Fruit fly (Drosophila melanogaster) whole organism, embryonic: ENCODE measurements around the gene CG13113.

Source experiments
- Asciz ChIP-seq: fragments of 200-800 bp; sonication (Bioruptor generic); optimal IDR thresholded peaks from 2 replicates; lab custom pipeline; 2017; ENCODE audit warnings: missing biosample characterization, mild to moderate bottlenecking, missing genetic modification characterization, missing genetic modification reagents
- Atf-2 ChIP-seq: fragments of 200-800 bp; sonication (Bioruptor generic); optimal IDR thresholded peaks from 2 replicates; lab custom pipeline; 2016; ENCODE audit warnings: missing biosample characterization, missing genetic modification characterization
- Bdp1 ChIP-seq: fragments of 200-800 bp; sonication (Bioruptor generic); optimal IDR thresholded peaks from 3 replicates; lab custom pipeline; 2016; ENCODE audit warnings: missing biosample characterization, missing genetic modification characterization
- CG10147 ChIP-seq: fragments of 200-800 bp; sonication (Bioruptor generic); optimal IDR thresholded peaks from 2 replicates; lab custom pipeline; 2019; ENCODE audit warnings: missing biosample characterization, mild to moderate bottlenecking, missing genetic modification characterization, moderate library complexity
- CG10543 ChIP-seq: fragments of 200-800 bp; sonication (Bioruptor generic); optimal IDR thresholded peaks from 3 replicates; lab custom pipeline; 2017; ENCODE audit warnings: missing biosample characterization, mild to moderate bottlenecking, missing genetic modification characterization, moderate library complexity
- CG11696 ChIP-seq: fragments of 200-800 bp; sonication (Bioruptor generic); IDR thresholded peaks from 2 replicates; pipeline ENCODE4 v1.3.6; 2022; ENCODE audit warnings: missing biosample characterization, missing genetic modification characterization
- CG12219 ChIP-seq: fragments of 200-800 bp; sonication (Bioruptor generic); optimal IDR thresholded peaks from 3 replicates; lab custom pipeline; 2018; ENCODE audit warnings: missing biosample characterization, mild to moderate bottlenecking, missing genetic modification characterization
- CG12659 ChIP-seq: fragments of 200-800 bp; sonication (Bioruptor generic); optimal IDR thresholded peaks from 3 replicates; lab custom pipeline; 2017; ENCODE audit warnings: mild to moderate bottlenecking, missing biosample characterization, missing genetic modification reagents, missing genetic modification characterization
- CG15601 ChIP-seq: fragments of 200-800 bp; sonication (Bioruptor generic); optimal IDR thresholded peaks from 3 replicates; lab custom pipeline; 2019; ENCODE audit warnings: missing biosample characterization, mild to moderate bottlenecking, missing genetic modification characterization, moderate library complexity
- CG18011 ChIP-seq: fragments of 200-800 bp; sonication (Bioruptor generic); optimal IDR thresholded peaks from 2 replicates; lab custom pipeline; 2017; ENCODE audit warnings: missing biosample characterization, missing genetic modification characterization, mild to moderate bottlenecking, moderate library complexity, missing genotype
- CG2116 ChIP-seq: fragments of 200-800 bp; sonication (Bioruptor generic); optimal IDR thresholded peaks from 3 replicates; lab custom pipeline; 2018; ENCODE audit warnings: missing biosample characterization, mild to moderate bottlenecking, missing genetic modification characterization
- CG2678 ChIP-seq: fragments of 200-800 bp; sonication (Bioruptor generic); optimal IDR thresholded peaks from 3 replicates; lab custom pipeline; 2019; ENCODE audit warnings: missing biosample characterization, mild to moderate bottlenecking, missing genetic modification characterization, moderate library complexity
- CG2712 ChIP-seq: fragments of 200-800 bp; optimal IDR thresholded peaks from 3 replicates; lab custom pipeline; 2019; ENCODE audit warnings: missing biosample characterization, mild to moderate bottlenecking, missing genetic modification characterization, moderate library complexity
- CG3281 ChIP-seq: fragments of 200-800 bp; sonication (Bioruptor generic); optimal IDR thresholded peaks from 3 replicates; lab custom pipeline; 2017; ENCODE audit warnings: missing biosample characterization, mild to moderate bottlenecking, missing genetic modification characterization
- CG3407 ChIP-seq: fragments of 200-800 bp; sonication (Bioruptor generic); optimal IDR thresholded peaks from 2 replicates; lab custom pipeline; 2018; ENCODE audit warnings: missing biosample characterization, mild to moderate bottlenecking, missing genetic modification characterization
- CG7786 ChIP-seq: fragments of 200-800 bp; sonication (Bioruptor generic); optimal IDR thresholded peaks from 2 replicates; lab custom pipeline; 2016; ENCODE audit warnings: missing biosample characterization, missing genetic modification characterization
- Dip3 ChIP-seq: fragments of 200-800 bp; sonication (Bioruptor generic); optimal IDR thresholded peaks from 3 replicates; lab custom pipeline; 2016; ENCODE audit warnings: missing biosample characterization, missing genetic modification characterization
- Drgx ChIP-seq: fragments of 200-800 bp; sonication (Bioruptor generic); IDR thresholded peaks from 2 replicates; pipeline ENCODE4 v1.3.6; 2022; ENCODE audit warnings: missing biosample characterization, missing genetic modification characterization
- Spps ChIP-seq: fragments of 200-800 bp; sonication (Bioruptor generic); optimal IDR thresholded peaks from 2 replicates; lab custom pipeline; 2018; ENCODE audit warnings: missing biosample characterization, mild to moderate bottlenecking, missing genetic modification characterization
- Taf1 ChIP-seq: fragments of 200-800 bp; sonication (Bioruptor generic); IDR thresholded peaks from 2 replicates; pipeline ENCODE4 v1.3.6; 2022; ENCODE audit warnings: missing biosample characterization, missing genetic modification characterization
- Trl ChIP-seq, 3 experiments: fragments of >200 bp in 2 of 3; fragments of 200-800 bp in 1 of 3; sonication (Bioruptor generic) in 1 of 3; optimal IDR thresholded peaks; 2 replicates in 1 of 3; 3 replicates in 2 of 3; lab custom pipeline; 2016 to 2017; ENCODE audit warnings: missing biosample characterization in 1 of 3, missing genetic modification characterization in 1 of 3
- YL-1 ChIP-seq: fragments of 200-800 bp; sonication (Bioruptor generic); optimal IDR thresholded peaks from 3 replicates; lab custom pipeline; 2017; ENCODE audit warnings: missing biosample characterization, mild to moderate bottlenecking, missing genetic modification characterization
- az2 ChIP-seq: fragments of 200-800 bp; sonication (Bioruptor generic); optimal IDR thresholded peaks from 3 replicates; lab custom pipeline; 2016; ENCODE audit warnings: missing biosample characterization, missing genetic modification characterization
- btn ChIP-seq: fragments of 200-800 bp; sonication (Bioruptor generic); optimal IDR thresholded peaks from 2 replicates; lab custom pipeline; 2016; ENCODE audit warnings: missing biosample characterization, missing genetic modification characterization
- chif ChIP-seq, 2 experiments: fragments of 200-800 bp; sonication (Bioruptor generic); optimal IDR thresholded peaks; 3 replicates each; lab custom pipeline; 2016; ENCODE audit warnings: missing biosample characterization in 2 of 2, missing genetic modification characterization in 2 of 2
- crc ChIP-seq: fragments of 200-800 bp; sonication (Bioruptor generic); optimal IDR thresholded peaks from 2 replicates; lab custom pipeline; 2016; ENCODE audit warnings: missing biosample characterization, missing genetic modification characterization
- disco-r ChIP-seq: fragments of 200-800 bp; sonication (Bioruptor generic); optimal IDR thresholded peaks from 2 replicates; lab custom pipeline; 2016; ENCODE audit warnings: missing biosample characterization, missing genetic modification characterization
- dpn ChIP-seq, 2 experiments: fragments of 200-800 bp; sonication (Bioruptor generic); optimal IDR thresholded peaks; 3 replicates each; lab custom pipeline; 2016; ENCODE audit warnings: missing biosample characterization in 2 of 2, missing genetic modification characterization in 2 of 2
- ewg ChIP-seq: fragments of 200-800 bp; sonication (Bioruptor generic); optimal IDR thresholded peaks from 3 replicates; lab custom pipeline; 2017; ENCODE audit warnings: mild to moderate bottlenecking, missing biosample characterization, missing genetic modification reagents, missing genetic modification characterization
- eyg ChIP-seq: fragments of 200-800 bp; sonication (Bioruptor generic); optimal IDR thresholded peaks from 3 replicates; lab custom pipeline; 2016; ENCODE audit warnings: missing biosample characterization, missing genetic modification characterization
- fd3F ChIP-seq: fragments of 200-800 bp; sonication (Bioruptor generic); optimal IDR thresholded peaks from 2 replicates; lab custom pipeline; 2018; ENCODE audit warnings: missing biosample characterization, mild to moderate bottlenecking, missing genetic modification characterization, moderate library complexity
- ftz-f1 ChIP-seq: fragments of 200-800 bp; sonication (Bioruptor generic); optimal IDR thresholded peaks from 2 replicates; lab custom pipeline; 2016; ENCODE audit warnings: missing biosample characterization, missing genetic modification characterization
- gem ChIP-seq: fragments of 200-800 bp; sonication (Bioruptor generic); optimal IDR thresholded peaks from 2 replicates; lab custom pipeline; 2019; ENCODE audit warnings: missing biosample characterization, mild to moderate bottlenecking, missing genetic modification characterization, moderate library complexity
- jumu ChIP-seq: fragments of 200-800 bp; sonication (Bioruptor generic); optimal IDR thresholded peaks from 3 replicates; lab custom pipeline; 2016; ENCODE audit warnings: missing biosample characterization, missing genetic modification characterization
- kah ChIP-seq: fragments of 200-800 bp; sonication (Bioruptor generic); optimal IDR thresholded peaks from 2 replicates; lab custom pipeline; 2018; ENCODE audit warnings: missing biosample characterization, mild to moderate bottlenecking, missing genetic modification characterization
- lilli ChIP-seq: fragments of 200-800 bp; sonication (Bioruptor generic); optimal IDR thresholded peaks from 3 replicates; lab custom pipeline; 2016; ENCODE audit warnings: missing biosample characterization, missing genetic modification characterization
- pzg ChIP-seq: fragments of 200-800 bp; sonication (Bioruptor generic); optimal IDR thresholded peaks from 3 replicates; lab custom pipeline; 2018; ENCODE audit warnings: missing biosample characterization, mild to moderate bottlenecking, missing genetic modification characterization, moderate library complexity
- ranshi ChIP-seq: fragments of 200-800 bp; sonication (Bioruptor generic); IDR thresholded peaks from 2 replicates; pipeline ENCODE4 v1.3.6; 2022; ENCODE audit warnings: missing biosample characterization, missing genetic modification characterization
- sd ChIP-seq: fragments of 200-800 bp; sonication (Bioruptor generic); optimal IDR thresholded peaks from 3 replicates; lab custom pipeline; 2018; ENCODE audit warnings: missing biosample characterization, mild to moderate bottlenecking, missing genetic modification characterization, moderate library complexity
- yki ChIP-seq: fragments of >200 bp; optimal IDR thresholded peaks from 3 replicates; lab custom pipeline; 2018

Gene CG13113

DNA sequence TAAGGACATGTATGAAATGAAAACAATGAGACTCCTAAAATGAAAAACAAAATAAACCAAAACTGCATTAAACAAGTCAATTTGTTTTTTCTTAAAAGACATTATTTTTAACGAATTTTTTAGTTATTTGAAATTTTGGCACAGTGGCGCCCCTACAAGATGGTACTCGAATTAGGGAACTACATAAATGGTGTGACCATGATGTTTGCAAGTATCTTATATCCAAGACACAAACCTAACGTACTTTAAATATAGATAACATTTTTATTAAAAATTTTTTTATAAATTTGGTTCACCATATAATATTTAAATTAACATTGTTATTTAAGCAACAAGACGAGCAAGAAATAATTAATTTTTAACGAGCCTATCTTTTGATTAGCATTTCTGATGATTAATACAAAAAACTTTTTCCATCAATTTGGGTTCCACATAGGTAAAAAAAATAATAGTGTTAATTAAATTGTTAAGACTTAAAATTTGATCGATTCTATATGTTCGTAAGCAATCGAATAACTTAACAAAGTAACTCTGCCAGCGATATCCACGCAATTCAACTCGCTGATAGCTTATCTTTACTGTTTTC lies 3.9 kb upstream of the CG13113 start, which contains the start of gene CG17855 (continued):
- TF ChIP-seq lilli (no peak), CG2116 (GFP tag; lab: Kevin White, UChicago) (peak; percentile 89), dpn (GFP tag; optimal IDR thresholded peaks at IDR 0.05; lab: Kevin White, UChicago) (no peak), ewg (GFP tag; lab: Kevin White, UChicago) (no peak)

- TF ChIP-seq pzg (GFP tag; lab: Kevin White, UChicago) (no peak), CG15601 (tag; lab: Kevin White, UChicago) (no peak), CG2678 (no peak), Asciz (GFP tag; lab: Kevin White, UChicago) (no peak), CG11696 (GFP tag; lab: Robert Waterston, UW) (no peak), yki (lab: Kevin White, UChicago) (no peak), CG10147 (GFP tag; lab: Kevin White, UChicago) (no peak)
- TF ChIP-seq, all 482 proteins: peak for 0
Measured at dm6 chr2L:9542578-9542977, 1.4 kb upstream of the CG13113 start, which contains the start of gene Cpr30B. TSS of gene Cpr30B (plus strand) at chr2L:9542878.

- TF ChIP-seq ftz-f1, result no peak
- TF ChIP-seq Atf-2 (GFP tag; lab: Kevin White, UChicago), result no peak
- TF ChIP-seq Dip3, result no peak
- no peak for TF ChIP-seq CG15601 (tag; lab: Kevin White, UChicago)
- no peak for TF ChIP-seq crc
- TF ChIP-seq chif (GFP tag; optimal IDR thresholded peaks at IDR 0.05; lab: Kevin White, UChicago), result no peak
- TF ChIP-seq gem (tag; lab: Kevin White, UChicago), result no peak
Measured at dm6 chr2L:9545511-9545910, 1.5 kb downstream of the CG13113 start, which contains the start of gene CG13114. TSS of gene CG13114 (plus strand) at chr2L:9545811.

DNA sequence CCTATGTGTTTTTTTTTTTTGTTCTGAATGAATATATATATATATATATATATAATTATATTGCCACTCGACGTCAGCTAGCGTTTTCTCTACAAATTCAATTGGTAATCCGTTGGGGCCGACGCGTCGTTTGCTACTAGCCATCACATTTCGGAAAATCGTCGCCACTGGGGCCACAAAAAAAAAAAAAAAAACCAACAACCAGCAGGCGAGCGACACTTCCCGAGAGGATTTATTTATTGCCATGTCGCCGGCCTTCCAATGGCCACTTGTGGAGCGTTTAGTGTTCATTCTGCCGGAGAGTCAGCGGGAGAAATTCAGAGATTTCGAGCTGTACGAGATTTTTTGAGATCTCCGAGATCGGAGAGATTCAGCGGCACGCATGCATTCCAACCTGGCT lies 6.9 kb downstream of the CG13113 start:
- TF ChIP-seq CG12219 (no peak), fd3F (GFP tag; lab: Kevin White, UChicago) (no peak), YL-1 (GFP tag; lab: Kevin White, UChicago) (no peak), eyg (GFP tag; lab: Kevin White, UChicago) (no peak), CG2712 (tag; lab: Kevin White, UChicago) (no peak), Taf1 (GFP tag; lab: Robert Waterston, UW) (no peak), CG3407 (no peak), az2 (no peak), sd (tag; lab: Kevin White, UChicago) (peak; percentile 43), pzg (GFP tag; lab: Kevin White, UChicago) (no peak), CG7786 (GFP tag; lab: Kevin White, UChicago) (no peak), kah (GFP tag; lab: Kevin White, UChicago) (peak; percentile 95), CG12659 (no peak), CG18011 (GFP tag; lab: Kevin White, UChicago) (no peak), ftz-f1 (no peak), btn (no peak), disco-r (GFP tag; lab: Kevin White, UChicago) (no peak), CG10543 (peak; percentile 29), Spps (tag; lab: Kevin White, UChicago) (no peak), Bdp1 (GFP tag; lab: Kevin White, UChicago) (no peak), jumu (GFP tag; lab: Kevin White, UChicago) (no peak), Drgx (GFP tag; lab: Robert Waterston, UW) (peak; percentile 60), ranshi (GFP tag; lab: Robert Waterston, UW) (no peak), CG3281 (GFP tag; lab: Kevin White, UChicago) (no peak), Trl (optimal IDR thresholded peaks at IDR 0.05; lab: Kevin White, UChicago) (peak; percentile 6 to 15), Trl (GFP tag; optimal IDR thresholded peaks at IDR 0.05; lab: Kevin White, UChicago) (no peak)
